Worm (Caenorhabditis elegans) whole organism, L4/young adult: ENCODE data around the gene C49G7.7.

Experiments used
- W03F9.2 ChIP-seq: fragments of 150-350 bp; optimal IDR thresholded peaks from 2 replicates; lab custom pipeline; 2014; ENCODE audit warnings: missing biosample characterization, missing genetic modification characterization
- him-1 ChIP-seq: sonication (generic microtip); optimal IDR thresholded peaks from 2 replicates; lab custom pipeline; 2016; ENCODE audit warnings: missing genotype, missing genetic modification reagents, missing genetic modification characterization, missing compliant biosample characterization

DNA sequence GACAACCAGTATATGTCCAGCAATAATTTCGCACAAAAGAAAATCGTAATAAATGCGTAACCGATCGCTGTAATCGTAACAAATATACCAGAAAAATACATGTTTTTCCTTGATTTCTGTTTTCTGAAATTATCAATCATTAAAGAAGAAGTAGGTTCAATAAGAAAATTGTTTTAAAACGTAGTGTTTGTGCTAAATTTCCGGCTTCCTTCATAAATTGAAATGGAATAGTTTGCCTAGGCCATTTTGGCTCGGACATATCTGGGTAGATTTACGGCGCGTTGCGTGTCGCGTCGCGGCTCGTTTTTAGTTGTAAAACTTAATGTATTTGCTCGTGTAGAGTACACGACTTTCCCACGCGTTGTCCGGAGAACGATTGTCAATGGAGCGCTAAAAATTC, 48.7 kb downstream of the C49G7.7 start, which contains the start of gene F38H12.5:
- no peak for TF ChIP-seq him-1
- TF ChIP-seq W03F9.2 (tag; lab: Kevin White, UChicago) = no peak
